Fruit fly (Drosophila melanogaster): ENCODE data around the gene CG15059.

- TF ChIP-seq knrl (GFP tag; IDR thresholded peaks at IDR 0.05; ENCODE audit: partially characterized antibody): no peak
- TF ChIP-seq Ravus (GFP tag; IDR thresholded peaks at IDR 0.05): no peak
- no peak for TF ChIP-seq ewg (GFP tag; optimal IDR thresholded peaks at IDR 0.05)
- TF ChIP-seq chn (GFP tag; optimal IDR thresholded peaks at IDR 0.05): no peak
- no peak for TF ChIP-seq br (optimal IDR thresholded peaks at IDR 0.05)
Observed at dm6 chrX:18241267-18241666, 18.1 kb downstream of the CG15059 start.

All from whole organism, embryonic.